Fruit fly (Drosophila melanogaster): ENCODE results near the gene Atg18a.

The Atg18a gene

dm6 chr3L:8187397-8187811 is 747 bp downstream of the Atg18a start (continued):
- no peak for TF ChIP-seq Xrp1 (GFP tag; IDR thresholded peaks at IDR 0.05)
- no peak for TF ChIP-seq gsb (GFP tag; IDR thresholded peaks at IDR 0.05)
- no peak for TF ChIP-seq zen2 (GFP tag; IDR thresholded peaks at IDR 0.05; ENCODE audit: partially characterized antibody)
- TF ChIP-seq Ets65A (GFP tag) = peak; percentile 46
- no peak for TF ChIP-seq slou (GFP tag; optimal IDR thresholded peaks at IDR 0.05)
- no peak for TF ChIP-seq CG15269 (tag; optimal IDR thresholded peaks at IDR 0.05)
- no peak for TF ChIP-seq hkb (optimal IDR thresholded peaks at IDR 0.05)
- peak; percentile 20; the same call in 1 of the 2 replicates for TF ChIP-seq hkb (GFP tag; IDR thresholded peaks at IDR 0.05)
- no peak for TF ChIP-seq jumu (GFP tag; optimal IDR thresholded peaks at IDR 0.05)
- no peak for TF ChIP-seq CG8765 (GFP tag; IDR thresholded peaks at IDR 0.05)
- TF ChIP-seq CG7556 (GFP tag; optimal IDR thresholded peaks at IDR 0.05) = no peak
- TF ChIP-seq Deaf1 (tag; optimal IDR thresholded peaks at IDR 0.05) = no peak
- peak; percentile 42; the same call in 1 of the 2 replicates for TF ChIP-seq CG32532 (GFP tag; IDR thresholded peaks at IDR 0.05)
- no peak for TF ChIP-seq CG13123 (GFP tag; optimal IDR thresholded peaks at IDR 0.05)
- TF ChIP-seq Trl (optimal IDR thresholded peaks at IDR 0.05) = no peak
- TF ChIP-seq Trl (GFP tag; optimal IDR thresholded peaks at IDR 0.05) = no peak
- TF ChIP-seq mam (GFP tag; optimal IDR thresholded peaks at IDR 0.05) = no peak

- no peak for TF ChIP-seq D19B (GFP tag; optimal IDR thresholded peaks at IDR 0.05)
- no peak for TF ChIP-seq CG30020 (tag; optimal IDR thresholded peaks at IDR 0.05)
- no peak for TF ChIP-seq org-1 (GFP tag; optimal IDR thresholded peaks at IDR 0.05)
- no peak for TF ChIP-seq crp (GFP tag; optimal IDR thresholded peaks at IDR 0.05)
- no peak for TF ChIP-seq E2f1 (GFP tag; IDR thresholded peaks at IDR 0.05)
- peak; percentile 76 for TF ChIP-seq cad (GFP tag; optimal IDR thresholded peaks at IDR 0.05)
- TF ChIP-seq ase (GFP tag; IDR thresholded peaks at IDR 0.05) = no peak
- no peak for TF ChIP-seq hb (GFP tag; IDR thresholded peaks at IDR 0.05; ENCODE audit: partially characterized antibody)
- TF ChIP-seq CTCF (GFP tag; optimal IDR thresholded peaks at IDR 0.05) = no peak
- TF ChIP-seq Rfx (GFP tag; IDR thresholded peaks at IDR 0.05) = no peak
- TF ChIP-seq BEAF-32 (GFP tag; optimal IDR thresholded peaks at IDR 0.05) = no peak
- TF ChIP-seq CG4360 (GFP tag; IDR thresholded peaks at IDR 0.05) = 0 out of 2 replicates have a peak, but pooled peaks have one; percentile 13
- TF ChIP-seq pfk (GFP tag; optimal IDR thresholded peaks at IDR 0.05) = no peak
- TF ChIP-seq bbx (GFP tag; IDR thresholded peaks at IDR 0.05; ENCODE audit: partially characterized antibody) = no peak
- no peak for TF ChIP-seq chinmo (GFP tag; IDR thresholded peaks at IDR 0.05; ENCODE audit: partially characterized antibody)
- no peak for TF ChIP-seq hth (optimal IDR thresholded peaks at IDR 0.05)
- no peak for TF ChIP-seq hkb (optimal IDR thresholded peaks at IDR 0.05)
- no peak for TF ChIP-seq hkb (GFP tag; IDR thresholded peaks at IDR 0.05)
- no peak for TF ChIP-seq CG33213 (GFP tag; optimal IDR thresholded peaks at IDR 0.05)
- no peak for TF ChIP-seq pita (GFP tag; optimal IDR thresholded peaks at IDR 0.05)
- TF ChIP-seq CG1603 (tag; optimal IDR thresholded peaks at IDR 0.05) = no peak
- TF ChIP-seq CG15011 (GFP tag; optimal IDR thresholded peaks at IDR 0.05) = no peak
- TF ChIP-seq zen (tag; optimal IDR thresholded peaks at IDR 0.05) = peak; percentile 41
- TF ChIP-seq CG9797 (GFP tag; optimal IDR thresholded peaks at IDR 0.05) = no peak
- no peak for TF ChIP-seq emc (GFP tag; optimal IDR thresholded peaks at IDR 0.05)
- no peak for TF ChIP-seq danr (GFP tag; IDR thresholded peaks at IDR 0.05)
- no peak for TF ChIP-seq dm (GFP tag; optimal IDR thresholded peaks at IDR 0.05)
- no peak for TF ChIP-seq zfh1 (GFP tag; IDR thresholded peaks at IDR 0.05)
- no peak for TF ChIP-seq CG1529 (GFP tag; optimal IDR thresholded peaks at IDR 0.05)
- TF ChIP-seq otp (GFP tag; IDR thresholded peaks at IDR 0.05) = no peak
- no peak for TF ChIP-seq ssp (GFP tag; IDR thresholded peaks at IDR 0.05)
- no peak for TF ChIP-seq crc (GFP tag; optimal IDR thresholded peaks at IDR 0.05)
- TF ChIP-seq CG10654 (GFP tag; optimal IDR thresholded peaks at IDR 0.05) = no peak
- TF ChIP-seq pzg (GFP tag; optimal IDR thresholded peaks at IDR 0.05) = no peak
- no peak for TF ChIP-seq Xbp1 (GFP tag; optimal IDR thresholded peaks at IDR 0.05)
- TF ChIP-seq CG18599 (GFP tag; optimal IDR thresholded peaks at IDR 0.05) = no peak
- TF ChIP-seq tll (GFP tag; optimal IDR thresholded peaks at IDR 0.05) = peak in 1 of 2 experiments; percentile 98
- no peak for TF ChIP-seq Fer2 (tag; optimal IDR thresholded peaks at IDR 0.05)
These were observed 2.6 kb downstream of the Atg18a start for dm6 chr3L:8189234-8189633.

All from whole organism, embryonic.